Worm (Caenorhabditis elegans): ENCODE data around the gene sel-10.

ce11 chrV:13843147-13843546, 24.0 kb downstream of the sel-10 start, which contains the start of gene srx-130:
- TF ChIP-seq ztf-23 (GFP tag; IDR thresholded peaks at IDR 0.05) (no peak), med-1 (GFP tag; optimal IDR thresholded peaks at IDR 0.05; ENCODE audit: insufficient read depth) (no peak), ref-1 (GFP tag; conservative IDR thresholded peaks at IDR 0.05) (no peak)

All from whole organism, midembryonic.